Worm (Caenorhabditis elegans) whole organism, mixed stage, embryonic: ENCODE results near the gene tbx-38.
"Not testable (repeated sequence)": the region's sequence is repeated elsewhere in the genome, so short reads cannot be mapped to it uniquely, and the experiment has no call there.

Experiments used
- ceh-39 ChIP-seq: fragments of 150-350 bp; optimal IDR thresholded peaks from 2 replicates; lab custom pipeline; 2014; ENCODE audit warnings: missing biosample characterization, missing genetic modification characterization
- nhr-237 ChIP-seq: fragments of 150-350 bp; optimal IDR thresholded peaks from 2 replicates; lab custom pipeline; 2014; ENCODE audit warnings: missing biosample characterization, missing genetic modification characterization
- pha-4 ChIP-seq: fragments of 150-350 bp; optimal IDR thresholded peaks from 2 replicates; lab custom pipeline; 2018; ENCODE audit warnings: missing biosample characterization, missing genetic modification reagents, missing genetic modification characterization
- sem-2 ChIP-seq: fragments of 200-800 bp; sonication (Bioruptor generic); optimal IDR thresholded peaks from 2 replicates; lab custom pipeline; 2018; ENCODE audit warnings: mild to moderate bottlenecking, missing genetic modification characterization, missing compliant biosample characterization
- snpc-4 ChIP-seq: fragments of 150-350 bp; optimal IDR thresholded peaks from 2 replicates; lab custom pipeline; 2014; ENCODE audit warnings: missing biosample characterization, missing genetic modification characterization
- sptf-1 ChIP-seq: sonication (generic microtip); optimal IDR thresholded peaks from 2 replicates; lab custom pipeline; 2017; ENCODE audit warnings: mild to moderate bottlenecking, missing genetic modification characterization, moderate library complexity, missing compliant biosample characterization
- ztf-11 ChIP-seq: fragments of 150-350 bp; optimal IDR thresholded peaks from 2 replicates; lab custom pipeline; 2014; ENCODE audit warnings: missing biosample characterization, missing genetic modification characterization

- TF ChIP-seq ceh-39 (tag; lab: Kevin White, UChicago); snpc-4; sem-2; pha-4 (tag; lab: Kevin White, UChicago); ztf-11; nhr-237: not testable (repeated sequence)
- TF ChIP-seq sptf-1: peak; percentile 40
Measured at ce11 chrIII:11792295-11793256, 6.7 kb upstream of the tbx-38 start, which contains the start of gene C24H11.2.
